Fruit fly (Drosophila melanogaster): ENCODE results near the gene exd.
A peak's percentile ranks its signal among the peaks of the same experiment; 100 is the strongest.

Gene exd

dm6 chrX:15974125-15974524 is 18.1 kb upstream of the exd start, which contains the start of gene Or13a:
Gene Or13a (plus strand): TSS chrX:15974425.
- TF ChIP-seq CG13204 (GFP tag; optimal IDR thresholded peaks at IDR 0.05) (no peak), CG17806 (tag; optimal IDR thresholded peaks at IDR 0.05) (no peak), Ets98B (GFP tag; IDR thresholded peaks at IDR 0.05) (no peak), EcR (GFP tag; optimal IDR thresholded peaks at IDR 0.05) (no peak), CG32121 (GFP tag; IDR thresholded peaks at IDR 0.05) (no peak), CG8301 (tag; optimal IDR thresholded peaks at IDR 0.05) (no peak), gl (tag; optimal IDR thresholded peaks at IDR 0.05) (no peak), CG14655 (GFP tag; optimal IDR thresholded peaks at IDR 0.05) (no peak), CG12605 (GFP tag; IDR thresholded peaks at IDR 0.05) (no peak), Pif1B (GFP tag; optimal IDR thresholded peaks at IDR 0.05) (no peak), CG34367 (tag; optimal IDR thresholded peaks at IDR 0.05) (no peak), CG15710 (tag; optimal IDR thresholded peaks at IDR 0.05) (no peak), CG8159 (tag; optimal IDR thresholded peaks at IDR 0.05) (no peak), Pif1A (GFP tag; optimal IDR thresholded peaks at IDR 0.05) (no peak), rn (GFP tag; IDR thresholded peaks at IDR 0.05) (no peak), CG9948 (tag; optimal IDR thresholded peaks at IDR 0.05) (no peak), fd96Ca (GFP tag; IDR thresholded peaks at IDR 0.05) (no peak), CG4496 (GFP tag; IDR thresholded peaks at IDR 0.05) (no peak), Snoo (tag; optimal IDR thresholded peaks at IDR 0.05) (no peak), CG10348 (GFP tag; IDR thresholded peaks at IDR 0.05) (no peak)

dm6 chrX:15976568-15976967 is 15.7 kb upstream of the exd start, which contains the start of gene CG42766:
Gene CG42766 (plus strand): TSS chrX:15976868.
- TF ChIP-seq CG10348 (GFP tag; IDR thresholded peaks at IDR 0.05): no peak
- no peak for TF ChIP-seq CG8301 (tag; optimal IDR thresholded peaks at IDR 0.05)
- TF ChIP-seq CG32121 (GFP tag; IDR thresholded peaks at IDR 0.05): no peak
- TF ChIP-seq CG14655 (GFP tag; optimal IDR thresholded peaks at IDR 0.05): no peak
- TF ChIP-seq CG9948 (tag; optimal IDR thresholded peaks at IDR 0.05): no peak
- no peak for TF ChIP-seq Pif1A (GFP tag; optimal IDR thresholded peaks at IDR 0.05)
- no peak for TF ChIP-seq rn (GFP tag; IDR thresholded peaks at IDR 0.05)
- no peak for TF ChIP-seq Ets98B (GFP tag; IDR thresholded peaks at IDR 0.05)
- no peak for TF ChIP-seq gl (tag; optimal IDR thresholded peaks at IDR 0.05)
- TF ChIP-seq EcR (GFP tag; optimal IDR thresholded peaks at IDR 0.05): no peak
- no peak for TF ChIP-seq CG15710 (tag; optimal IDR thresholded peaks at IDR 0.05)
- TF ChIP-seq Pif1B (GFP tag; optimal IDR thresholded peaks at IDR 0.05): no peak
- no peak for TF ChIP-seq CG13204 (GFP tag; optimal IDR thresholded peaks at IDR 0.05)
- no peak for TF ChIP-seq CG8159 (tag; optimal IDR thresholded peaks at IDR 0.05)
- no peak for TF ChIP-seq CG12605 (GFP tag; IDR thresholded peaks at IDR 0.05)

dm6 chrX:15982844-15983243 is 9.4 kb upstream of the exd start, which contains the start of gene Cep164:
Gene Cep164 (minus strand): TSS chrX:15982944.
- TF ChIP-seq CG15710 (tag; optimal IDR thresholded peaks at IDR 0.05) (no peak), D1 (tag; optimal IDR thresholded peaks at IDR 0.05) (no peak), fd96Ca (GFP tag; IDR thresholded peaks at IDR 0.05) (no peak), CG4496 (GFP tag; IDR thresholded peaks at IDR 0.05) (no peak), CG17806 (tag; optimal IDR thresholded peaks at IDR 0.05) (no peak), CG34367 (tag; optimal IDR thresholded peaks at IDR 0.05) (no peak)

dm6 chrX:15983501-15983900 is 8.8 kb upstream of the exd start, which contains the start of gene Slc25A46a:
Gene Slc25A46a (plus strand): TSS chrX:15983772.
- TF ChIP-seq Pif1A (GFP tag; optimal IDR thresholded peaks at IDR 0.05) (no peak), CG13204 (GFP tag; optimal IDR thresholded peaks at IDR 0.05) (no peak), CG8301 (tag; optimal IDR thresholded peaks at IDR 0.05) (no peak), CG8159 (tag; optimal IDR thresholded peaks at IDR 0.05) (peak; percentile 6), CG4496 (GFP tag; IDR thresholded peaks at IDR 0.05) (0 out of 3 replicates have a peak, but pooled peaks have one; percentile 14), Pif1B (GFP tag; optimal IDR thresholded peaks at IDR 0.05) (no peak)

- TF ChIP-seq CG15710 (tag; optimal IDR thresholded peaks at IDR 0.05) (peak; percentile 9), EcR (GFP tag; optimal IDR thresholded peaks at IDR 0.05) (no peak)
Observed at dm6 chrX:15986654-15987053, 5.6 kb upstream of the exd start, which contains the start of gene ND-20. Gene ND-20 (minus strand): TSS chrX:15986808.

- TF ChIP-seq CG14655 (GFP tag; optimal IDR thresholded peaks at IDR 0.05) (no peak), Pif1B (GFP tag; optimal IDR thresholded peaks at IDR 0.05) (no peak), CG8301 (tag; optimal IDR thresholded peaks at IDR 0.05) (no peak), CG10348 (GFP tag; IDR thresholded peaks at IDR 0.05) (no peak), CG8159 (tag; optimal IDR thresholded peaks at IDR 0.05) (no peak), CG9948 (tag; optimal IDR thresholded peaks at IDR 0.05) (no peak), CG13204 (GFP tag; optimal IDR thresholded peaks at IDR 0.05) (no peak), CG4496 (GFP tag; IDR thresholded peaks at IDR 0.05) (no peak), D1 (tag; optimal IDR thresholded peaks at IDR 0.05) (no peak), rn (GFP tag; IDR thresholded peaks at IDR 0.05) (no peak)
Observed at dm6 chrX:15989631-15990030, 2.6 kb upstream of the exd start.

- TF ChIP-seq CG15710 (tag; optimal IDR thresholded peaks at IDR 0.05) (no peak), Pif1B (GFP tag; optimal IDR thresholded peaks at IDR 0.05) (no peak), CG34367 (tag; optimal IDR thresholded peaks at IDR 0.05) (no peak)
Observed at dm6 chrX:15992527-15992897, 244 bp downstream of the exd start.

Data from whole organism, pupa.